Worm (Caenorhabditis elegans) whole organism, L4/young adult: Measurements from ENCODE around the gene nlp-64.
"Not testable (repeated sequence)": the region's sequence is repeated elsewhere in the genome, so short reads cannot be mapped to it uniquely, and the experiment has no call there.

Experiments
- dao-5 ChIP-seq: sonication (generic microtip); optimal IDR thresholded peaks from 2 replicates; lab custom pipeline; 2016; ENCODE audit warnings: missing genotype, missing genetic modification characterization, moderate library complexity, missing compliant biosample characterization
- him-1 ChIP-seq: sonication (generic microtip); optimal IDR thresholded peaks from 2 replicates; lab custom pipeline; 2016; ENCODE audit warnings: missing genotype, missing genetic modification reagents, missing genetic modification characterization, missing compliant biosample characterization

DNA sequence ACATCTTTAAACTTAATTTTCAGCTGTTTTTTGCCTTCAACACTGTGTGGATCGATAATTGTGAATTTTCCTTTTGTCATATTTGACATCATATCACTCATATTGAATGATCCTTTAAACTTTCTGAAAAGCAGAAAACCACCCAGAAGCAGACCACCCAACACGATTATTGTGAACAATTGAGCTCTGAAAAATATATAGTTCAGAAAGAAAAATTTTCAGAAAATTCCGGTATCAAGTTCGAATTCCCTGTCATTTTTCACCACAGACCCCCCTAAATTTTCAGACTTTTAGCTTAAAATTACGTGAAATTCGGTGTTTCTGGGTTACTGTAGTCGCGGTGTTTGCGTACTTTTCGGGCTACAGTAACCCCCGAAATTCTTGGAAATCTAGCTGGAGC, 25.0 kb downstream of the nlp-64 start, which contains the start of gene Y47C4A.1:
- TF ChIP-seq him-1, dao-5: not testable (repeated sequence)
